Fruit fly (Drosophila melanogaster) whole organism, embryonic: ENCODE results near the gene CG6230.

Experiments
- Atf3 ChIP-seq: fragments of 200-800 bp; sonication (Bioruptor generic); optimal IDR thresholded peaks from 3 replicates; lab custom pipeline; 2016; ENCODE audit warnings: missing biosample characterization, missing genetic modification characterization
- B-H2 ChIP-seq: fragments of 200-800 bp; sonication (Bioruptor generic); optimal IDR thresholded peaks from 2 replicates; lab custom pipeline; 2018; ENCODE audit warnings: missing biosample characterization, mild to moderate bottlenecking, missing genetic modification characterization
- CG10543 ChIP-seq: fragments of 200-800 bp; sonication (Bioruptor generic); optimal IDR thresholded peaks from 3 replicates; lab custom pipeline; 2017; ENCODE audit warnings: missing biosample characterization, mild to moderate bottlenecking, missing genetic modification characterization, moderate library complexity
- CG10565 ChIP-seq: fragments of 200-800 bp; sonication (Bioruptor generic); optimal IDR thresholded peaks from 3 replicates; lab custom pipeline; 2016; ENCODE audit warnings: missing biosample characterization, mild to moderate bottlenecking, missing genetic modification characterization
- CG11695 ChIP-seq: fragments of 200-800 bp; sonication (Bioruptor generic); IDR thresholded peaks from 3 replicates; pipeline ENCODE4 v1.3.6; 2022; ENCODE audit warnings: missing biosample characterization, missing genetic modification characterization
- CG12104 ChIP-seq: fragments of 200-800 bp; sonication (Bioruptor generic); optimal IDR thresholded peaks from 3 replicates; lab custom pipeline; 2016; ENCODE audit warnings: missing biosample characterization, missing genetic modification characterization
- CG13894 ChIP-seq: fragments of 200-800 bp; sonication (Bioruptor generic); optimal IDR thresholded peaks from 3 replicates; lab custom pipeline; 2018; ENCODE audit warnings: missing biosample characterization, mild to moderate bottlenecking, missing genetic modification characterization, moderate library complexity
- CG14014 ChIP-seq: fragments of 200-800 bp; sonication (Bioruptor generic); IDR thresholded peaks from 2 replicates; pipeline ENCODE4 v1.3.6; 2022; ENCODE audit warnings: missing biosample characterization, missing genetic modification characterization
- CG14050 ChIP-seq: fragments of 200-800 bp; sonication (Bioruptor generic); IDR thresholded peaks from 3 replicates; pipeline ENCODE4 v1.3.6; 2022; ENCODE audit warnings: missing biosample characterization, missing genetic modification characterization
- CG1602 ChIP-seq: fragments of 200-800 bp; sonication (Bioruptor generic); optimal IDR thresholded peaks from 3 replicates; lab custom pipeline; 2016; ENCODE audit warnings: missing biosample characterization, missing genetic modification characterization
- CG3065 ChIP-seq: fragments of 200-800 bp; sonication (Bioruptor generic); optimal IDR thresholded peaks from 2 replicates; lab custom pipeline; 2016; ENCODE audit warnings: missing biosample characterization, missing genetic modification characterization
- CG32532 ChIP-seq: fragments of 200-800 bp; sonication (Bioruptor generic); IDR thresholded peaks from 2 replicates; pipeline ENCODE4 v1.3.6; 2022; ENCODE audit warnings: missing biosample characterization, missing genetic modification characterization
- CG32767 ChIP-seq: fragments of 200-800 bp; sonication (Bioruptor generic); IDR thresholded peaks from 2 replicates; pipeline ENCODE4 v1.3.6; 2022; ENCODE audit warnings: missing biosample characterization, missing genetic modification characterization
- CG4617 ChIP-seq: fragments of 200-800 bp; sonication (Bioruptor generic); optimal IDR thresholded peaks from 3 replicates; lab custom pipeline; 2016; ENCODE audit warnings: missing biosample characterization, missing genetic modification characterization, borderline replicate concordance
- CG4820 ChIP-seq: fragments of 200-800 bp; sonication (Bioruptor generic); optimal IDR thresholded peaks from 3 replicates; lab custom pipeline; 2016; ENCODE audit warnings: missing biosample characterization, missing genetic modification characterization
- CG7271 ChIP-seq: fragments of 200-800 bp; sonication (Bioruptor generic); optimal IDR thresholded peaks from 2 replicates; lab custom pipeline; 2018; ENCODE audit warnings: missing biosample characterization, mild to moderate bottlenecking, missing genetic modification characterization, moderate library complexity
- CG8944 ChIP-seq: fragments of 200-800 bp; sonication (Bioruptor generic); optimal IDR thresholded peaks from 3 replicates; lab custom pipeline; 2016; ENCODE audit warnings: missing biosample characterization, missing genetic modification characterization
- CG9609 ChIP-seq: fragments of 200-800 bp; sonication (Bioruptor generic); optimal IDR thresholded peaks from 3 replicates; lab custom pipeline; 2016; ENCODE audit warnings: missing biosample characterization, missing genetic modification characterization
- CrebB ChIP-seq: fragments of 200-800 bp; sonication (Bioruptor generic); optimal IDR thresholded peaks from 3 replicates; lab custom pipeline; 2018; ENCODE audit warnings: missing biosample characterization, mild to moderate bottlenecking, missing genetic modification characterization
- Dek ChIP-seq: fragments of 200-800 bp; sonication (Bioruptor generic); optimal IDR thresholded peaks from 3 replicates; lab custom pipeline; 2019; ENCODE audit warnings: missing biosample characterization, mild to moderate bottlenecking, missing genetic modification characterization, moderate library complexity
- Ets97D ChIP-seq: fragments of 200-800 bp; sonication (Bioruptor generic); optimal IDR thresholded peaks from 3 replicates; lab custom pipeline; 2016; ENCODE audit warnings: missing biosample characterization, missing genetic modification characterization
- HLHmδ ChIP-seq: fragments of 200-800 bp; sonication (Bioruptor generic); optimal IDR thresholded peaks from 2 replicates; lab custom pipeline; 2018; ENCODE audit warnings: missing biosample characterization, mild to moderate bottlenecking, missing genetic modification characterization, moderate library complexity
- HmgD ChIP-seq: fragments of 200-800 bp; sonication (Bioruptor generic); optimal IDR thresholded peaks from 3 replicates; lab custom pipeline; 2016; ENCODE audit warnings: missing biosample characterization, missing genetic modification characterization
- Hmx ChIP-seq: fragments of 200-800 bp; sonication (Bioruptor generic); optimal IDR thresholded peaks from 2 replicates; lab custom pipeline; 2016; ENCODE audit warnings: missing biosample characterization, missing genetic modification characterization
- Hr3 ChIP-seq: fragments of 200-800 bp; sonication (Bioruptor generic); optimal IDR thresholded peaks from 3 replicates; lab custom pipeline; 2016; ENCODE audit warnings: missing biosample characterization, missing genetic modification characterization
- Mes4 ChIP-seq: fragments of 200-800 bp; sonication (Bioruptor generic); optimal IDR thresholded peaks from 2 replicates; lab custom pipeline; 2016; ENCODE audit warnings: missing biosample characterization, missing genetic modification characterization
- NFAT ChIP-seq: fragments of 200-800 bp; sonication (Bioruptor generic); IDR thresholded peaks from 2 replicates; pipeline ENCODE4 v1.3.6; 2022; ENCODE audit warnings: missing biosample characterization, missing genetic modification characterization
- Sox100B ChIP-seq: fragments of 200-800 bp; sonication (Bioruptor generic); optimal IDR thresholded peaks from 3 replicates; lab custom pipeline; 2018; ENCODE audit warnings: missing biosample characterization, mild to moderate bottlenecking, missing genetic modification characterization
- Xbp1 ChIP-seq: fragments of 200-800 bp; sonication (Bioruptor generic); optimal IDR thresholded peaks from 3 replicates; lab custom pipeline; 2016; ENCODE audit warnings: missing biosample characterization, mild to moderate bottlenecking, missing genetic modification characterization
- Xrp1 ChIP-seq: fragments of 200-800 bp; sonication (Bioruptor generic); IDR thresholded peaks from 2 replicates; pipeline ENCODE4 v1.3.6; 2022; ENCODE audit warnings: missing biosample characterization, missing genetic modification characterization
- ara ChIP-seq: fragments of 200-800 bp; sonication (Bioruptor generic); IDR thresholded peaks from 2 replicates; pipeline ENCODE4 v1.3.6; 2022; ENCODE audit warnings: missing biosample characterization, missing genetic modification characterization
- az2 ChIP-seq: fragments of 200-800 bp; sonication (Bioruptor generic); optimal IDR thresholded peaks from 3 replicates; lab custom pipeline; 2016; ENCODE audit warnings: missing biosample characterization, missing genetic modification characterization
- corto ChIP-seq: fragments of 200-800 bp; sonication (Bioruptor generic); optimal IDR thresholded peaks from 2 replicates; lab custom pipeline; 2016; ENCODE audit warnings: missing biosample characterization, mild to moderate bottlenecking, missing genetic modification characterization, moderate library complexity
- crol ChIP-seq: fragments of 200-800 bp; sonication (Bioruptor generic); IDR thresholded peaks from 2 replicates; pipeline ENCODE4 v1.3.6; 2022; ENCODE audit warnings: missing biosample characterization, missing genetic modification characterization
- dpn ChIP-seq, 2 experiments: fragments of 200-800 bp; sonication (Bioruptor generic); optimal IDR thresholded peaks; 3 replicates each; lab custom pipeline; 2016; ENCODE audit warnings: missing biosample characterization in 2 of 2, missing genetic modification characterization in 2 of 2
- en ChIP-seq: fragments of 200-800 bp; sonication (Bioruptor generic); optimal IDR thresholded peaks from 2 replicates; lab custom pipeline; 2016; ENCODE audit warnings: missing biosample characterization, missing genetic modification characterization
- eve ChIP-seq, 2 experiments: fragments of >200 bp; optimal IDR thresholded peaks; 2 replicates each; lab custom pipeline; 2017; ENCODE audit warnings: missing biosample characterization in 2 of 2, missing genetic modification characterization in 2 of 2
- eyg ChIP-seq: fragments of 200-800 bp; sonication (Bioruptor generic); optimal IDR thresholded peaks from 3 replicates; lab custom pipeline; 2016; ENCODE audit warnings: missing biosample characterization, missing genetic modification characterization
- gem ChIP-seq: fragments of 200-800 bp; sonication (Bioruptor generic); optimal IDR thresholded peaks from 2 replicates; lab custom pipeline; 2019; ENCODE audit warnings: missing biosample characterization, mild to moderate bottlenecking, missing genetic modification characterization, moderate library complexity
- grau ChIP-seq: fragments of 200-800 bp; optimal IDR thresholded peaks from 3 replicates; lab custom pipeline; 2019; ENCODE audit warnings: missing biosample characterization, mild to moderate bottlenecking, missing genetic modification characterization, moderate library complexity
- gsb-n ChIP-seq: fragments of 200-800 bp; sonication (Bioruptor generic); optimal IDR thresholded peaks from 3 replicates; lab custom pipeline; 2018; ENCODE audit warnings: missing biosample characterization, mild to moderate bottlenecking, missing genetic modification characterization
- hth ChIP-seq: fragments of >200 bp; optimal IDR thresholded peaks from 2 replicates; lab custom pipeline; 2017; ENCODE audit warnings: inconsistent platforms
- pan ChIP-seq, 4 experiments: fragments of >200 bp in 3 of 4; fragments of 200-800 bp in 1 of 4; sonication (Bioruptor generic) in 1 of 4; optimal IDR thresholded peaks in 3 of 4; IDR thresholded peaks in 1 of 4; 2 replicates each; pipeline versions ENCODE4 v1.3.6 to Lab custom; 2017 to 2022; ENCODE audit warnings: missing biosample characterization in 2 of 4, missing genetic modification characterization in 2 of 4, mixed read lengths in 1 of 4
- pho ChIP-seq: fragments of 200-800 bp; sonication (Bioruptor generic); optimal IDR thresholded peaks from 2 replicates; lab custom pipeline; 2016; ENCODE audit warnings: missing biosample characterization, missing genetic modification characterization
- phol ChIP-seq: fragments of 200-800 bp; sonication (Bioruptor generic); optimal IDR thresholded peaks from 3 replicates; lab custom pipeline; 2018; ENCODE audit warnings: missing biosample characterization, mild to moderate bottlenecking, missing genetic modification characterization, moderate library complexity
- ro ChIP-seq: fragments of 200-800 bp; sonication (Bioruptor generic); IDR thresholded peaks from 2 replicates; pipeline ENCODE4 v1.3.6; 2022; ENCODE audit warnings: missing biosample characterization, missing genetic modification characterization
- salm ChIP-seq: fragments of 200-800 bp; sonication (Bioruptor generic); optimal IDR thresholded peaks from 2 replicates; lab custom pipeline; 2018; ENCODE audit warnings: missing biosample characterization, mild to moderate bottlenecking, missing genetic modification characterization
- scrt ChIP-seq: fragments of 200-800 bp; sonication (Bioruptor generic); optimal IDR thresholded peaks from 2 replicates; lab custom pipeline; 2018; ENCODE audit warnings: missing biosample characterization, mild to moderate bottlenecking, missing genetic modification characterization, moderate library complexity
- sens ChIP-seq: fragments of 200-800 bp; sonication (Bioruptor generic); peaks from one replicate; lab custom pipeline; 2016; ENCODE audit warnings: missing biosample characterization, missing genetic modification characterization
- slou ChIP-seq: fragments of 200-800 bp; sonication (Bioruptor generic); optimal IDR thresholded peaks from 3 replicates; lab custom pipeline; 2016; ENCODE audit warnings: missing biosample characterization, missing genetic modification characterization
- tgo ChIP-seq: fragments of 200-800 bp; sonication (Bioruptor generic); IDR thresholded peaks from 3 replicates; pipeline ENCODE4 v1.3.6; 2022; ENCODE audit warnings: missing biosample characterization, missing genetic modification characterization
- unpg ChIP-seq: fragments of 200-800 bp; sonication (Bioruptor generic); optimal IDR thresholded peaks from 3 replicates; lab custom pipeline; 2018; ENCODE audit warnings: missing biosample characterization, mild to moderate bottlenecking, missing genetic modification characterization, moderate library complexity

The CG6230 gene

DNA sequence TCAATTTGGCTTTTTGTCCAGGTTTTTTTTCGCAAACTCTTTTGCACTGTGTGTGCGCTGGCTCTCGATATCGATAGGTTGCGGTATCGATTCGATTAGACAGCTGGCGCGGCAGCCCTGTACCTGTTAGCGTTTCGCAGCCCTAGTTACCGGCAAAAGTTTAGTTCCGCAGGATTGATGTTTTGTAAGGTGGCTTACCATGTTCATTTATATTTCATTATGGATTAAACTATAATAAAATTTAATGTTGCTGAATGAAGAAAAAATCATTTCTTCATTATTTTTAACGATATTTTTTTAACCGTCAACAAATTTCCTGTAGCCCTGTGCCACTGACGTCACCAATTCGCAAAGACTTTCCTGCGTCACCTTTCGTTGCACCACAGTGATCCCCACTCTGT is 13.6 kb downstream of the CG6230 start, which contains the start of gene Reps (continued):
- peak; percentile 95 for TF ChIP-seq Mes4 (GFP tag; lab: Kevin White, UChicago)
- TF ChIP-seq grau (tag; lab: Kevin White, UChicago), result peak; percentile 97
- peak; percentile 98 for TF ChIP-seq CG7271 (tag; lab: Kevin White, UChicago)
- peak; percentile 95 for TF ChIP-seq en (GFP tag; lab: Kevin White, UChicago)
- TF ChIP-seq CG4617 (GFP tag; lab: Kevin White, UChicago), result peak; percentile 99
- TF ChIP-seq gsb-n (tag; lab: Kevin White, UChicago), result peak; percentile 98
- TF ChIP-seq CG32532, result peak; percentile 99
- no peak for TF ChIP-seq hth (lab: Kevin White, UChicago)
- peak; percentile 97 for TF ChIP-seq CG9609 (GFP tag; lab: Kevin White, UChicago)
- TF ChIP-seq corto (GFP tag; lab: Kevin White, UChicago), result peak; percentile 90
- TF ChIP-seq Sox100B (GFP tag; lab: Kevin White, UChicago), result peak; percentile 97
- peak; percentile 100 for TF ChIP-seq sens (GFP tag; lab: Kevin White, UChicago)
- TF ChIP-seq CG11695 (GFP tag; lab: Robert Waterston, UW), result peak; percentile 99
- peak; percentile 95 for TF ChIP-seq scrt (GFP tag; lab: Kevin White, UChicago)
- peak; percentile 98 for TF ChIP-seq CG12104 (GFP tag; lab: Kevin White, UChicago)
- peak in 1 of 2 experiments; percentile 93 for TF ChIP-seq eve (GFP tag; optimal IDR thresholded peaks at IDR 0.05; lab: Kevin White, UChicago)
- peak; percentile 99 for TF ChIP-seq az2 (GFP tag; lab: Kevin White, UChicago)
- TF ChIP-seq eyg (GFP tag; lab: Kevin White, UChicago), result peak; percentile 92
- TF ChIP-seq pho (GFP tag; lab: Kevin White, UChicago), result peak; percentile 98
- TF ChIP-seq Ets97D, result peak; percentile 95
- peak; percentile 96 for TF ChIP-seq Hmx (GFP tag; lab: Kevin White, UChicago)
- peak; percentile 99 for TF ChIP-seq CG1602 (GFP tag; lab: Kevin White, UChicago)
- peak; percentile 17 for TF ChIP-seq HLHmδ
- TF ChIP-seq tgo, result peak; percentile 99
- peak; percentile 97 for TF ChIP-seq CG8944
- peak; percentile 93 for TF ChIP-seq salm
- peak; percentile 96 for TF ChIP-seq HmgD
- peak; percentile 96 for TF ChIP-seq CrebB (tag; lab: Kevin White, UChicago)
- TF ChIP-seq unpg (GFP tag; lab: Kevin White, UChicago), result peak; percentile 99
- peak; percentile 99 for TF ChIP-seq Xbp1
- peak; percentile 99 for TF ChIP-seq ara (GFP tag; lab: Robert Waterston, UW)
- peak; percentile 97 for TF ChIP-seq Dek (tag; lab: Kevin White, UChicago)
- TF ChIP-seq CG4820 (GFP tag; lab: Kevin White, UChicago), result peak; percentile 99
- TF ChIP-seq pan (optimal IDR thresholded peaks at IDR 0.05; lab: Kevin White, UChicago), result no peak
- peak in 1 of 2 experiments; percentile 99 for TF ChIP-seq pan (GFP tag; optimal IDR thresholded peaks at IDR 0.05 in 1 of 2, IDR thresholded peaks at IDR 0.05 in 1 of 2)
- peak; percentile 99 for TF ChIP-seq Xrp1 (GFP tag; lab: Robert Waterston, UW)
- peak; percentile 95 for TF ChIP-seq CG10565 (GFP tag; lab: Kevin White, UChicago)
- TF ChIP-seq Hr3 (GFP tag; lab: Kevin White, UChicago), result peak; percentile 99
- peak; percentile 99 for TF ChIP-seq ro (GFP tag; lab: Robert Waterston, UW)
- TF ChIP-seq phol (tag; lab: Kevin White, UChicago), result peak; percentile 99
- TF ChIP-seq CG13894 (tag; lab: Kevin White, UChicago), result peak; percentile 97
- peak; percentile 96 for TF ChIP-seq B-H2 (GFP tag; lab: Kevin White, UChicago)
- peak; percentile 97 for TF ChIP-seq CG32767
- peak; percentile 99 for TF ChIP-seq slou (GFP tag; lab: Kevin White, UChicago)
- TF ChIP-seq gem (tag; lab: Kevin White, UChicago), result peak; percentile 99
- TF ChIP-seq dpn (GFP tag; optimal IDR thresholded peaks at IDR 0.05; lab: Kevin White, UChicago), result peak; percentile 99
- TF ChIP-seq CG14050 (GFP tag; lab: Robert Waterston, UW), result peak; percentile 99
- TF ChIP-seq Atf3 (GFP tag; lab: Kevin White, UChicago), result peak; percentile 99
- TF ChIP-seq CG10543 (GFP tag; lab: Kevin White, UChicago), result peak; percentile 96
- peak; percentile 98 for TF ChIP-seq CG3065 (GFP tag; lab: Kevin White, UChicago)
- TF ChIP-seq crol (GFP tag; lab: Robert Waterston, UW), result peak; percentile 82
- TF ChIP-seq CG14014 (GFP tag; lab: Robert Waterston, UW), result peak; percentile 98
- peak; percentile 98 for TF ChIP-seq NFAT (GFP tag; lab: Robert Waterston, UW)
